Fruit fly (Drosophila melanogaster) whole organism, embryonic: ENCODE data around the gene Vps29.
A peak's percentile ranks its signal among the peaks of the same experiment; 100 is the strongest.

ENCODE experiments used
- CG17912 ChIP-seq: fragments of 200-800 bp; sonication (Bioruptor generic); optimal IDR thresholded peaks from 2 replicates; lab custom pipeline; 2018; ENCODE audit warnings: missing biosample characterization, mild to moderate bottlenecking, missing genetic modification characterization
- CG30403 ChIP-seq: fragments of 200-800 bp; sonication (Bioruptor generic); optimal IDR thresholded peaks from 3 replicates; lab custom pipeline; 2016; ENCODE audit warnings: missing biosample characterization, missing genetic modification characterization
- CG31365 ChIP-seq: fragments of 200-800 bp; sonication (Bioruptor generic); optimal IDR thresholded peaks from 2 replicates; lab custom pipeline; 2018; ENCODE audit warnings: missing biosample characterization, mild to moderate bottlenecking, missing genetic modification characterization
- CG6272 ChIP-seq: fragments of 200-800 bp; sonication (Bioruptor generic); IDR thresholded peaks from 2 replicates; pipeline ENCODE4 v1.3.6; 2022; ENCODE audit warnings: missing biosample characterization, missing genetic modification characterization
- fd3F ChIP-seq: fragments of 200-800 bp; sonication (Bioruptor generic); optimal IDR thresholded peaks from 2 replicates; lab custom pipeline; 2018; ENCODE audit warnings: missing biosample characterization, mild to moderate bottlenecking, missing genetic modification characterization, moderate library complexity
- gfzf ChIP-seq: fragments of 200-800 bp; sonication (Bioruptor generic); optimal IDR thresholded peaks from 2 replicates; lab custom pipeline; 2016; ENCODE audit warnings: missing biosample characterization, mild to moderate bottlenecking, missing genetic modification characterization, moderate library complexity
- row ChIP-seq: fragments of 200-800 bp; sonication (Bioruptor generic); IDR thresholded peaks from 3 replicates; pipeline ENCODE4 v1.3.6; 2022; ENCODE audit warnings: missing biosample characterization, missing genetic modification characterization
- schlank ChIP-seq: fragments of 200-800 bp; sonication (Bioruptor generic); optimal IDR thresholded peaks from 2 replicates; lab custom pipeline; 2018; ENCODE audit warnings: missing biosample characterization, mild to moderate bottlenecking, missing genetic modification characterization
- sug ChIP-seq: fragments of 200-800 bp; optimal IDR thresholded peaks from 2 replicates; lab custom pipeline; 2019; ENCODE audit warnings: missing biosample characterization, mild to moderate bottlenecking, missing genetic modification characterization, moderate library complexity

dm6 chr2L:1172704-1173107 lies 22.1 kb downstream of the Vps29 start, which contains the start of the genes Charon and CG4887:
- TF ChIP-seq row (GFP tag; lab: Robert Waterston, UW) (peak; percentile 95), schlank (peak; percentile 46), gfzf (GFP tag; lab: Kevin White, UChicago) (peak; percentile 27), CG6272 (GFP tag; lab: Robert Waterston, UW) (peak; percentile 77), CG30403 (peak; percentile 92), CG31365 (tag; lab: Kevin White, UChicago) (no peak), fd3F (GFP tag; lab: Kevin White, UChicago) (peak; percentile 76), sug (no peak), CG17912 (GFP tag; lab: Kevin White, UChicago) (peak; percentile 19)
